Worm (Caenorhabditis elegans) whole organism, L4/young adult: Measurements from ENCODE around the gene srbc-75.

Experiments
- W03F9.2 ChIP-seq: fragments of 150-350 bp; optimal IDR thresholded peaks from 2 replicates; lab custom pipeline; 2014; ENCODE audit warnings: missing biosample characterization, missing genetic modification characterization
- dao-5 ChIP-seq: sonication (generic microtip); optimal IDR thresholded peaks from 2 replicates; lab custom pipeline; 2016; ENCODE audit warnings: missing genotype, missing genetic modification characterization, moderate library complexity, missing compliant biosample characterization
- him-1 ChIP-seq: sonication (generic microtip); optimal IDR thresholded peaks from 2 replicates; lab custom pipeline; 2016; ENCODE audit warnings: missing genotype, missing genetic modification reagents, missing genetic modification characterization, missing compliant biosample characterization

srbc-75 gene

DNA sequence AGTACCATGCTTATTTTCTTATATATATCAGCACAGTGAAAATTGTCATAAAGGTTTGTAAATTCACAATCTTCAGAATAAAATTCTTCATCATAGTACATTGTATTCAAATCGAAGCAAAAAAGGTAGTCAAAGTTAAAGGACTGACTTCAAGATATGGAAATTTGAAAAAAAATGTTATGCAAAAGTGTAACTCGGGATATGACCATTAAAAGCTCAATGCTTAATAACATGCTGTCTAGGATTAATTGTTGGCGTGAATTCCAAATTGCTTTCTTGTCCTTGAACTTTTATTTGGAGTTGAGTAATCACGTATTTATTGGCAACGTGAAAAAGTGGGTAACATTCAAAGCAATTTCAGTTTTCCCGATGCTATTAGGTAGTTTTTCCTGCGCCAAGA, 21.1 kb downstream of the srbc-75 start, which contains the start of gene srw-16:
TSS of gene srw-16 (minus strand) at position 101 of the 400 bp plus-strand sequence.
- TF ChIP-seq W03F9.2 (tag; lab: Kevin White, UChicago) (no peak), him-1 (no peak), dao-5 (no peak)

DNA sequence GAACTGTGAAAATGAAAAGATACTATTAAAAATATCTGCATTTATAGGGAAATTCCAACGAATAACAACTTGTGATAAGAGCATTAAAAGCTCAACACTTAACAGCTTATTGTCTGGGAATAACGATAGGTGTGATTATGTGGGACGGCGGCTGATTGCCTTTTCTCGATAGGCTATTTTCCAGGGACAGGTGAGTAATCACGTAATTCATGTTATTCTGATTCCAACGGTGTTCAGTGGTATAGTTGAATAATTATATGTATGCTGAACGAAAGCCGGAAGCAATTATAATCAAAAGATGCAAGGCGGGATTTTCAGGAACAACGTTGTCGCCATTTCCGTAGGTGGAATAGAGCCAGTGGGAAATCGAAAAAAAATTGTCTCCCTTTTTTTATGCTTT, 23.3 kb downstream of the srbc-75 start, which contains the start of gene srw-17:
TSS of gene srw-17 (minus strand) at position 101 of the 400 bp plus-strand sequence.
- TF ChIP-seq him-1: no peak
- no peak for TF ChIP-seq dao-5
- no peak for TF ChIP-seq W03F9.2 (tag; lab: Kevin White, UChicago)

DNA sequence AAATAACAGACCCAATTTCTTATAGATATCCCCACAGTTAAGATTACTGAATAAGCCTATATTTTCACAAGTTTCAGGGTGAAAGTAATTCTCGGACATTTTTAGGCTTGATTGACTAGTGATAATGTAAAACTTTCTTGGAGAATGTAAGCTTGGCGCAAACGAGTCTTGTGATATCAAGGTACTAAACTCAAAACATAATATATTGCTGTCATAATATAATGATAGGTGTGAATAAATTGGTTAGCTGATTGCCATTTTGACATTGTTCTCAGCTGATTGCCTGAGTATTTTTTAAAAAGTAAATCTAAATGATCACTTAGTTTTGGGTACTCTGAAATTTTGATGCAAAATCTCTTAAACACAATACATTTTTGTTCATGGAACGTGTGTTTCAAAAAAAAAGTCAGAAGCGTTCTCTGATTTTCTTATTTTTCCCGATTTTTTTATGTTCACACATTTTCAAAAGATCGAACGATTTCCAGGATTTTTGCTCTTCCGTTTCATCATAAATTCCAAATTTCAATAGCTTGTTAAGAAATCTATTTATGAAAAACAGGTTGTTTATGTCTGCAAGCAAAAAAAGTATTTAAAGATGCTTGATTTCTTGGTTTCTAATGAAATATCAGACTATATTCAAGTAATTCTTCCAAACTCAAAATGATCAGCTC, 27.8 kb downstream of the srbc-75 start, which contains the start of the genes srw-19 and srx-51:
TSS of gene srw-19 (minus strand) at position 101 of the 671 bp plus-strand sequence.
TSS of gene srx-51 (plus strand) at position 621 of the 671 bp plus-strand sequence.
- no peak for TF ChIP-seq W03F9.2 (tag; lab: Kevin White, UChicago)
- no peak for TF ChIP-seq dao-5
- TF ChIP-seq him-1: no peak

DNA sequence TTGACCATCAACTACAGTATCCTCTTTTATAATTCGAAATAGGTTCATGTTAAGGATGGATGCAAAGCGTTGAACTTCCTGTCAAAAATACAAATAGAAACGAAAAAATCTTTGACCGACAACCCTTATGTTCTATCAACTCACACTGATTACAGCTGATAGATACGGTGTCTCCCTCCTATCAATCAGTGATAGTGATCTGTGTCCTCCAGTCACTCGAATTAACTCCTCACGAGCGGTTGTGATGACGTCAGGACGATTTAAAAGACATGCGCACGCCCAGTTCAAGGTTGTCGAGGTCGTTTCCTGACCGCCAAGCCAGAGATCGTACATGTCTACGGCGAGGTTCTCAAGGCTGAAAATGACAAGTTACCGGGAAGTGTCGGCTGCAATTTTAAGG, 32.4 kb downstream of the srbc-75 start:
- TF ChIP-seq dao-5: no peak
- TF ChIP-seq him-1: no peak
- TF ChIP-seq W03F9.2 (tag; lab: Kevin White, UChicago): no peak

DNA sequence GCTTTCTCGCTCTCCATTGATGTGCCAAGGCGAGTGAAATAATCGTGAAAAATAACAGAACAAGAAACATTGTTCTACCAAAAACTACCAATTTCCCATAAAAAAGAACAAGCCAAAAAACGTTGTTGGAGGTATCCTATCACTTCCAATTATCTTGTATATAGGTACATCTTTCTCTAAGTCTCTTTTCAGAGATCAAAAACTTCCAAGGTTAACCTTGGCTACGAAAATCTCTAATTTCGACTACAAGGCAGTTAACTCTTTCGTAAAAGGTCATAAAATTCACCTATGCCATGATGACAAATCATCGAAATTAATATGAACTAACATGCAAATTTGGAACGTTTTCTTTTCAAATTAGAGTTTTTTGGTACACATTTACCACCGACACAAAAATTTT, 34.2 kb downstream of the srbc-75 start, which contains the start of gene cyp-34A1:
TSS of gene cyp-34A1 (minus strand) at position 101 of the 400 bp plus-strand sequence.
- TF ChIP-seq him-1 (no peak), W03F9.2 (tag; lab: Kevin White, UChicago) (no peak), dao-5 (no peak)

DNA sequence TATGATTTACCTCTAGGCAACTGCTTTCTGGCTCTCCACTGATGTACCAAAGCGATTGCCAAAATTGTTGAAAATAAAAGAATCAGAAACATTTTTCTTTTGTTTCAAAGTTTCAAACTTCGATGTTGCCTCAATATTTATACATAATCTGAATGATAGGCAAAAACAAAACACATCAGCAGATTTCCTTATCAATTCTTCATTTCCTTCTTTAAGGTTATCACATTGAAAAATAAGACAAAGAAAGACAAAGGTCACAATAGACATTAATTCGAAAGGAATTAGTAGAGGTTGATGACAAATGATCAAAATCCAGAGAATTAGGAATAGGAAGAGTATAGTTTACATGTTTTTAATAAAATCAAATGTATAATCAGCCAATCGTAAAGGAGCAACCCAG, 37.4 kb downstream of the srbc-75 start, which contains the start of gene cyp-34A2:
TSS of gene cyp-34A2 (minus strand) at position 101 of the 400 bp plus-strand sequence.
- TF ChIP-seq W03F9.2 (tag; lab: Kevin White, UChicago) (no peak), dao-5 (no peak), him-1 (no peak)

DNA sequence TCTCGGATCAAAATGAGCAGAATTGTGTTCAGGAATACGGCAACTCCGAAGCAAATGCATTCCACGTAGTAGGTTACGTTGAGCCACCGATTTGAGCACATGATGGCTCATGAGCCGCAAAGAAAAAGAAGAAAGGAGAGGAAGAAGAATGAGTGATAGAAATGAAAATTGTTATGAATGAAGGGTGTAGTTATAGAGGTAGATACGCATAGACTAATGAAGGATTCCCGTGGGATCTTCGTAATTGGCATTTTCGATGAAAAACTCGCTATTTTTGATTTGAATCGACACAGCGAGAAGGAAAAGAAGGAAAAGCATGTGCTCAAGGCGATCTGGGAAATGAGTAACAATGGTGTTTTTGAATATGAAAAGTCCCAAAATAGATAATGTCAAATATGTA, 40.2 kb downstream of the srbc-75 start, which contains the start of gene str-96:
TSS of gene str-96 (minus strand) at position 101 of the 400 bp plus-strand sequence.
- TF ChIP-seq him-1 (no peak), W03F9.2 (tag; lab: Kevin White, UChicago) (no peak), dao-5 (no peak)

DNA sequence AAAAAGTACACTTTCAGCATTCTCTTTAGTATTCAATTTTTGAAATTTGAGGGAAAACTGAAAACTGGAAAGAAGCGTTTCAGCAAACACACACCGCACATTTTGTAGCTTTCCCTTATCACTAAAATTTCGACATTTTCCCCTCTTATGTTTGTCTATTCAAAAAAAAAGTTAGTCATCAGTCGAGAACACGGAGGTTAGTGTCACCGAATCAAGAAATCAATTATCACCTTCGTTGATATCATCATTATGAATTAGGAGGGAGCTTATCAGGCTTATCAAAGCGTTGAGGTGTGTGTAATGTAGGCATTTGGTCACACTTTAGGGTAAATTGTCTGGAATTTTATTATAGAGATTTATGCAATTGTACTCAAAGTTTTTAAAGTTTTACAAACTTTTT, 45.0 kb downstream of the srbc-75 start, which contains the start of gene cpr-3:
TSS of gene cpr-3 (minus strand) at position 104 of the 400 bp plus-strand sequence.
- no peak for TF ChIP-seq him-1
- no peak for TF ChIP-seq dao-5

DNA sequence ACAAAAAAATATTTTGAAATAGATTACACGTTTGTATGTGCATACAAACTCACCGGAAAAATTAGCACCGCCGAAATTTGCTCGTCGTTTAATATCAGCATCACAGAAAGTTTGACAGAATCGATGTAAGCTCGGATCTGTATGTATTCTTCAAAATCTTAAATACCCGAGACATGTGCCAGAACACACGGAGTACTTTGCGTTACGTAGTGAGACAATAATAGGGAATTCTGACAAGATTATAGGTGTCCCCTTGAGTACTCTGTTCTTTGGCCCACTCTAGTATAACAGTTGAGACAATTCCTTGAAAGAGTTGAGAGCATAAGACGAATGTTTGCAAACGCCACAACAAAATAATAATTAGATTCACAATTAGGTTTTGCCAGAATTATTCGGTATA, 50.0 kb downstream of the srbc-75 start, which contains the start of gene srx-48:
TSS of gene srx-48 (minus strand) at position 101 of the 400 bp plus-strand sequence.
- TF ChIP-seq W03F9.2 (tag; lab: Kevin White, UChicago) (no peak), him-1 (no peak), dao-5 (no peak)
